Fruit fly (Drosophila melanogaster): ENCODE results near the gene CG32461.

CG32461 gene

DNA sequence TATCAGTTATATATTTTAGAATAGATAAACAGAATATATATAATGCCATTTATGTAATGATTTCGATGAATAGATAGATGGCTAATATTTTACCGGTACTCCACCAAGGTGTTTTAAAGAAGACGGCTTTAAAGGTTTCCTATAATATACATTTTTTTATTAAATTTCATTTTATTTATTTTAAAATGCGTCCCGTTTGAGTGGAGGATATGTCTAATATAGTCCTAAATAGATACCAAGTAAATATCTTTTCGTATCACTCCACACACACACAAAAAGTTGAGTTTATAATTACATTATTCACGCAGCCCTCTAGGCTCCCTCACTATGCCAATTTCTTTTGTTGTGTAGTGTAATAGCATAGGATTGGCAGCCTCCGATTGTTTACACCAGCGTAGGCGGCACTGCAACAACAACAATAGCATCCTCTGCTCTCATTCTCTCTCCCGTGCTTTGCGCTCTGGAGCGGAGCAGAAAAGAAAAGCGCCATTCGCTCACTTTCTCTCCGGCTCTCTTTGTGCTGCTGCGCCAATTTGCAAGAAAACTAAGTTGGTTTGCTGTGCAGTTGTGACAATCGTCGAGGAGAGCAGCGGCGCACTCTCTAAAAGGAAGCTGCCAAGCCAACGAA is 45.1 kb downstream of the CG32461 start, which contains the start of gene CG12768:
Gene CG12768 (plus strand): TSS at position 578 of the 628 bp plus-strand sequence.
- TF ChIP-seq psq (optimal IDR thresholded peaks at IDR 0.05) = no peak
- TF ChIP-seq insv (optimal IDR thresholded peaks at IDR 0.05) = no peak
- TF ChIP-seq Myc (optimal IDR thresholded peaks at IDR 0.05) = no peak
- TF ChIP-seq Sin3A (optimal IDR thresholded peaks at IDR 0.05) = no peak
- no peak for TF ChIP-seq ttk (optimal IDR thresholded peaks at IDR 0.05)
- TF ChIP-seq h (optimal IDR thresholded peaks at IDR 0.05) = no peak

DNA sequence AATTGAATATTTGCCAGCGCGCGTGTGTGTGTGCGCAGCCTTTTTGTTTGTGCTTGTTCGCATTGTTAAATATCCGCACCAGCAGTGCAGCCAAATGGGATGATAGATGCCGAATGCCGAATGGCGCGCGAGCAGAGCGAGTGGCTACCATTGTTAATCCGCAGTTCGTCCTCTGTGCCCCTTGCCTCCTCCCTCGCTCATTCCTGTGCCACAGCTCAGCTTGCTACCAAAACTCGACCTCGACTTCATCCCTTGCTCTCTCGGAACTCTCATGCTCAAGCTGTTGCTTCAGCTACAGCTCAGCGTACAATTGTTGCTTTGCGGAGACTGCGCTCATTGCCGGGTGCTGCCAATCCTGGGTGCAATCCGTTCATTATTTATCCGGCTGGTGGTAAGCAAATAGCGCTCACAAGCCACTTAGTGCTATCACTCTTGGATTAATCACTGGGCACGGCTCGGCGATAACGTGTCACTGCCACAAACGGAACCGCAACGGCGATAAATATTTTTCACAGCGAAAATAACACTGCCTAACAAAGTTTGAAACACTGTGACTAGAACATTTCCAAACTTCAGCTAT is 45.7 kb downstream of the CG32461 start:
- no peak for TF ChIP-seq h (optimal IDR thresholded peaks at IDR 0.05)
- TF ChIP-seq Myc (optimal IDR thresholded peaks at IDR 0.05) = no peak
